Fruit fly (Drosophila melanogaster): ENCODE data around the gene CG43102.

The CG43102 gene

dm6 chr3R:17810951-17811706 is 16.8 kb upstream of the CG43102 start, which contains the start of the genes Alg1 and tinc (continued):
- TF ChIP-seq Xbp1 (GFP tag; optimal IDR thresholded peaks at IDR 0.05) = peak; percentile 64
- TF ChIP-seq Aef1 (GFP tag; IDR thresholded peaks at IDR 0.05) = peak; percentile 28; the same call in 1 of the 3 replicates
- TF ChIP-seq HLH3B (GFP tag; IDR thresholded peaks at IDR 0.05) = peak; percentile 31; the same call in 1 of the 2 replicates
- peak; percentile 41 for TF ChIP-seq CTCF (GFP tag; optimal IDR thresholded peaks at IDR 0.05)
- TF ChIP-seq Adf1 (GFP tag; IDR thresholded peaks at IDR 0.05) = no peak
- peak; percentile 61; the same call in 1 of the 2 replicates for TF ChIP-seq stc (GFP tag; IDR thresholded peaks at IDR 0.05)
- no peak for TF ChIP-seq br (optimal IDR thresholded peaks at IDR 0.05)
- TF ChIP-seq dati (GFP tag; IDR thresholded peaks at IDR 0.05) = no peak
- no peak for TF ChIP-seq hkb (optimal IDR thresholded peaks at IDR 0.05)
- peak; percentile 52 for TF ChIP-seq hkb (GFP tag; IDR thresholded peaks at IDR 0.05)
- TF ChIP-seq Lim3 (GFP tag; IDR thresholded peaks at IDR 0.05) = no peak
- no peak for TF ChIP-seq D19B (GFP tag; optimal IDR thresholded peaks at IDR 0.05)
- no peak for TF ChIP-seq CG11398 (GFP tag; optimal IDR thresholded peaks at IDR 0.05)
- TF ChIP-seq CG4328 (GFP tag; optimal IDR thresholded peaks at IDR 0.05) = peak; percentile 60
- peak; percentile 84 for TF ChIP-seq HLHmδ (GFP tag; optimal IDR thresholded peaks at IDR 0.05)
- no peak for TF ChIP-seq wor (GFP tag; IDR thresholded peaks at IDR 0.05)
- no peak for TF ChIP-seq her (GFP tag; optimal IDR thresholded peaks at IDR 0.05)
- TF ChIP-seq Spps (tag; optimal IDR thresholded peaks at IDR 0.05) = peak; percentile 10
- TF ChIP-seq nom (GFP tag; optimal IDR thresholded peaks at IDR 0.05) = peak; percentile 7

dm6 chr3R:17809014-17809413 is 14.7 kb upstream of the CG43102 start, which contains the start of gene Odj:
Odj (minus strand) TSS chr3R:17809222.
- TF ChIP-seq h (optimal IDR thresholded peaks at IDR 0.05) = no peak
- no peak for TF ChIP-seq stc (GFP tag; IDR thresholded peaks at IDR 0.05)
- no peak for TF ChIP-seq bowl (GFP tag; IDR thresholded peaks at IDR 0.05)
- no peak for TF ChIP-seq Sox102F (GFP tag; optimal IDR thresholded peaks at IDR 0.05)
- no peak for TF ChIP-seq grau (tag; optimal IDR thresholded peaks at IDR 0.05)
- no peak for TF ChIP-seq gcm (GFP tag; optimal IDR thresholded peaks at IDR 0.05)
- TF ChIP-seq CG9876 (GFP tag; optimal IDR thresholded peaks at IDR 0.05) = no peak
- TF ChIP-seq Fer3 (tag; optimal IDR thresholded peaks at IDR 0.05) = no peak
- no peak for TF ChIP-seq usp (GFP tag; optimal IDR thresholded peaks at IDR 0.05)
- no peak for TF ChIP-seq fd64A (GFP tag; optimal IDR thresholded peaks at IDR 0.05)
- no peak for TF ChIP-seq gce (GFP tag; IDR thresholded peaks at IDR 0.05)
- no peak for TF ChIP-seq scrt (GFP tag; optimal IDR thresholded peaks at IDR 0.05)
- TF ChIP-seq salm (tag; optimal IDR thresholded peaks at IDR 0.05) = no peak
- TF ChIP-seq H2.0 (GFP tag; IDR thresholded peaks at IDR 0.05) = no peak
- TF ChIP-seq zen2 (GFP tag; IDR thresholded peaks at IDR 0.05; ENCODE audit: partially characterized antibody) = peak; percentile 95
- no peak for TF ChIP-seq tgo (GFP tag; IDR thresholded peaks at IDR 0.05)
- no peak for TF ChIP-seq da (GFP tag; optimal IDR thresholded peaks at IDR 0.05)
- no peak for TF ChIP-seq org-1 (GFP tag; optimal IDR thresholded peaks at IDR 0.05)
- TF ChIP-seq ERR (GFP tag; optimal IDR thresholded peaks at IDR 0.05) = no peak
- no peak for TF ChIP-seq CG33213 (GFP tag; optimal IDR thresholded peaks at IDR 0.05)
- TF ChIP-seq hkb (optimal IDR thresholded peaks at IDR 0.05) = no peak
- no peak for TF ChIP-seq hkb (GFP tag; IDR thresholded peaks at IDR 0.05)
- TF ChIP-seq Hand (GFP tag; optimal IDR thresholded peaks at IDR 0.05) = no peak
- no peak for TF ChIP-seq Gsc (GFP tag; IDR thresholded peaks at IDR 0.05)
- no peak for TF ChIP-seq Stat92E (GFP tag; optimal IDR thresholded peaks at IDR 0.05)
- TF ChIP-seq CG12769 (tag; optimal IDR thresholded peaks at IDR 0.05) = no peak
- TF ChIP-seq Sox100B (GFP tag; optimal IDR thresholded peaks at IDR 0.05) = no peak
- no peak for TF ChIP-seq CG15011 (GFP tag; optimal IDR thresholded peaks at IDR 0.05)
- no peak for TF ChIP-seq Atf3 (GFP tag; optimal IDR thresholded peaks at IDR 0.05)
- TF ChIP-seq ase (GFP tag; IDR thresholded peaks at IDR 0.05) = no peak
- TF ChIP-seq caup (GFP tag; optimal IDR thresholded peaks at IDR 0.05; ENCODE audit: severe bottlenecking) = no peak
- TF ChIP-seq C15 (GFP tag; IDR thresholded peaks at IDR 0.05) = no peak
- TF ChIP-seq Pdp1 (GFP tag; optimal IDR thresholded peaks at IDR 0.05) = no peak
- TF ChIP-seq CG13894 (tag; optimal IDR thresholded peaks at IDR 0.05) = no peak
- no peak for TF ChIP-seq CG10431 (GFP tag; optimal IDR thresholded peaks at IDR 0.05)

All from whole organism, embryonic.